Worm (Caenorhabditis elegans): ENCODE measurements around the gene scl-6.

scl-6 gene

ce11 chrIV:13027801-13028641 is 40.5 kb upstream of the scl-6 start:
- TF ChIP-seq nhr-11 (tag; optimal IDR thresholded peaks at IDR 0.05) = no peak
- no peak for TF ChIP-seq ztf-4 (tag; optimal IDR thresholded peaks at IDR 0.05)
- TF ChIP-seq elt-3 (tag; optimal IDR thresholded peaks at IDR 0.05) = no peak
- TF ChIP-seq nhr-23 (tag; optimal IDR thresholded peaks at IDR 0.05) = no peak
- TF ChIP-seq peb-1 (tag; optimal IDR thresholded peaks at IDR 0.05) = no peak
- no peak for TF ChIP-seq ZK546.5 (tag; optimal IDR thresholded peaks at IDR 0.05)
- no peak for TF ChIP-seq blmp-1 (tag; optimal IDR thresholded peaks at IDR 0.05; ENCODE audit: insufficient read depth)
- no peak for TF ChIP-seq nhr-25 (tag; optimal IDR thresholded peaks at IDR 0.05)
- no peak for TF ChIP-seq sma-9 (GFP tag; optimal IDR thresholded peaks at IDR 0.05)
- no peak for TF ChIP-seq sma-9 (tag; optimal IDR thresholded peaks at IDR 0.05)
- no peak for TF ChIP-seq elt-1 (tag; optimal IDR thresholded peaks at IDR 0.05)
- peak; percentile 17 for TF ChIP-seq Y55F3AM.14 (GFP tag; optimal IDR thresholded peaks at IDR 0.05)
- TF ChIP-seq nhr-21 (tag; optimal IDR thresholded peaks at IDR 0.05) = no peak
- no peak for TF ChIP-seq lin-11 (tag; optimal IDR thresholded peaks at IDR 0.05)
- no peak for TF ChIP-seq unc-39 (tag; optimal IDR thresholded peaks at IDR 0.05)
- TF ChIP-seq ceh-16 (tag; optimal IDR thresholded peaks at IDR 0.05) = no peak
- TF ChIP-seq egl-27 (tag; optimal IDR thresholded peaks at IDR 0.05) = no peak
- no peak for TF ChIP-seq R02D3.7 (tag; optimal IDR thresholded peaks at IDR 0.05)
- no peak for TF ChIP-seq nhr-237 (tag; optimal IDR thresholded peaks at IDR 0.05)
- no peak for TF ChIP-seq gmeb-1 (tag; optimal IDR thresholded peaks at IDR 0.05)
- TF ChIP-seq sem-4 (tag; optimal IDR thresholded peaks at IDR 0.05) = peak; percentile 48
- TF ChIP-seq ama-1 (optimal IDR thresholded peaks at IDR 0.05) = no peak
- no peak for TF ChIP-seq mdl-1 (tag; optimal IDR thresholded peaks at IDR 0.05)
- TF ChIP-seq crh-2 (tag; optimal IDR thresholded peaks at IDR 0.05) = peak; percentile 1
- no peak for TF ChIP-seq alr-1 (tag; optimal IDR thresholded peaks at IDR 0.05)
- peak; percentile 32 for TF ChIP-seq nhr-129 (tag; optimal IDR thresholded peaks at IDR 0.05)
- TF ChIP-seq unc-62 (GFP tag; optimal IDR thresholded peaks at IDR 0.05) = no peak
- TF ChIP-seq lin-13 (GFP tag; optimal IDR thresholded peaks at IDR 0.05) = no peak
- TF ChIP-seq dmd-4 (tag; optimal IDR thresholded peaks at IDR 0.05) = no peak
- TF ChIP-seq unc-55 (GFP tag; optimal IDR thresholded peaks at IDR 0.05) = no peak
- no peak for TF ChIP-seq aly-2 (tag; optimal IDR thresholded peaks at IDR 0.05)
- TF ChIP-seq C34F6.9 (tag; optimal IDR thresholded peaks at IDR 0.05) = no peak
- TF ChIP-seq ztf-11 (tag; optimal IDR thresholded peaks at IDR 0.05) = no peak
- no peak for TF ChIP-seq lsy-2 (tag; optimal IDR thresholded peaks at IDR 0.05)

DNA sequence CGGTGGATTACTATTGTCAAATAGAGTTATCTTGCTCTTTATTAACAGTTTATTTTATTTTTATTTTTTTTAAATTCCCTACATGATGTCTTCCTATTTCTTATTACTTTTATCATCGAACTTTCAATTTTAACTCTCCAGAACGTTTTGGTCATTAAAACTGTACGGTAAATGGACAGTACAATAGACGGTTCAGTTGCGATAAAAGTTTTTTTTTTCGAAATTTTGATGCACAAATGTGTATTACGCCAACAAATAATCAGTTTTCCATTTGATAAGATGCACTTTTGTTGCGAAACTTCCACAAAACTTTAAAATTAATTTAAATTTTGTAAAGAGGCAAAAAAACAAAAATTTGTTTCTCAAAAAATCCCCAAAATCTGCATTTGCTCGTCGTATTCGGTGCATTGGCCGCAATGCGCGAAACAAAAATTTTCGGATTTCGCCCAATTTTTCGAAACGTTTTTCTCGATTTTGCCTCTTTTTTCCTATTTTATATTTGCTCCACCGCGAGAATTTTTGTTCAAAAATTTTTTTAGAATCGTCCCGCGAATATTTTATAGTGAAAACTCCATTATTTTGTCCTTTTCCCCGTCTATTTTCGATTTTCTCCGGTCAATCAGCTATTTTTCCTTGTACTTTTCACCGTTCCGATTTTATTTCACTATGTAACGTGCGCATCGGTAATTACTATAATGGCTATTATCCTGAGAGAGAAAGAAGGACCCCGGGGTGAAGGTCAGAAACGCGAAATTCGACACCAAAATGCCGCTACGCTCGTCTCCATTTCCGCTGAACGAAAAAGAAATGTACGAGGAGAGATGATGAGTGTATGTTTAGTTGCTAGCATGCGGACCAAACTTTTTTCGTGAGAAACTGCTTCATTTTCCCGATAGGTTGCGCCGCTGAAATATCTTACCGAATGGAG is 39.5 kb upstream of the scl-6 start:
- TF ChIP-seq Y55F3AM.14 (GFP tag; optimal IDR thresholded peaks at IDR 0.05) (no peak), C34F6.9 (tag; optimal IDR thresholded peaks at IDR 0.05) (peak; percentile 4), gmeb-1 (tag; optimal IDR thresholded peaks at IDR 0.05) (no peak), fos-1 (tag; optimal IDR thresholded peaks at IDR 0.05) (peak; percentile 16)

- TF ChIP-seq lin-13 (GFP tag; optimal IDR thresholded peaks at IDR 0.05) = no peak
- TF ChIP-seq crh-2 (tag; optimal IDR thresholded peaks at IDR 0.05) = no peak
- TF ChIP-seq alr-1 (tag; optimal IDR thresholded peaks at IDR 0.05) = no peak
- TF ChIP-seq ztf-1 (GFP tag; conservative IDR thresholded peaks at IDR 0.05) = no peak
- peak; percentile 21 for TF ChIP-seq F13H6.1 (tag; optimal IDR thresholded peaks at IDR 0.05)
- TF ChIP-seq zag-1 (tag; optimal IDR thresholded peaks at IDR 0.05) = peak; percentile 51
- no peak for TF ChIP-seq nhr-23 (tag; optimal IDR thresholded peaks at IDR 0.05)
- no peak for TF ChIP-seq ztf-4 (tag; optimal IDR thresholded peaks at IDR 0.05)
- no peak for TF ChIP-seq gmeb-1 (tag; optimal IDR thresholded peaks at IDR 0.05)
- no peak for TF ChIP-seq peb-1 (tag; optimal IDR thresholded peaks at IDR 0.05)
- TF ChIP-seq unc-39 (tag; optimal IDR thresholded peaks at IDR 0.05) = no peak
- no peak for TF ChIP-seq ceh-82 (tag; optimal IDR thresholded peaks at IDR 0.05)
- TF ChIP-seq unc-55 (GFP tag; optimal IDR thresholded peaks at IDR 0.05) = peak; percentile 22
- TF ChIP-seq ZK546.5 (tag; optimal IDR thresholded peaks at IDR 0.05) = no peak
- peak; percentile 21 for TF ChIP-seq sma-9 (GFP tag; optimal IDR thresholded peaks at IDR 0.05)
- no peak for TF ChIP-seq sma-9 (tag; optimal IDR thresholded peaks at IDR 0.05)
- peak; percentile 83 for TF ChIP-seq nhr-129 (tag; optimal IDR thresholded peaks at IDR 0.05)
- TF ChIP-seq ztf-11 (tag; optimal IDR thresholded peaks at IDR 0.05) = no peak
- no peak for TF ChIP-seq lin-11 (tag; optimal IDR thresholded peaks at IDR 0.05)
- TF ChIP-seq nhr-21 (tag; optimal IDR thresholded peaks at IDR 0.05) = no peak
- no peak for TF ChIP-seq elt-1 (tag; optimal IDR thresholded peaks at IDR 0.05)
- TF ChIP-seq aly-2 (tag; optimal IDR thresholded peaks at IDR 0.05) = no peak
- no peak for TF ChIP-seq unc-62 (GFP tag; optimal IDR thresholded peaks at IDR 0.05)
- TF ChIP-seq R02D3.7 (tag; optimal IDR thresholded peaks at IDR 0.05) = no peak
- TF ChIP-seq nhr-11 (tag; optimal IDR thresholded peaks at IDR 0.05) = no peak
- no peak for TF ChIP-seq lsy-2 (tag; optimal IDR thresholded peaks at IDR 0.05)
- TF ChIP-seq nhr-237 (tag; optimal IDR thresholded peaks at IDR 0.05) = no peak
- TF ChIP-seq egl-27 (tag; optimal IDR thresholded peaks at IDR 0.05) = no peak
- TF ChIP-seq mbf-1 (tag; optimal IDR thresholded peaks at IDR 0.05) = no peak
- no peak for TF ChIP-seq dmd-4 (tag; optimal IDR thresholded peaks at IDR 0.05)
- no peak for TF ChIP-seq skn-1 (tag; optimal IDR thresholded peaks at IDR 0.05)
- no peak for TF ChIP-seq Y55F3AM.14 (GFP tag; optimal IDR thresholded peaks at IDR 0.05)
- no peak for TF ChIP-seq elt-3 (tag; optimal IDR thresholded peaks at IDR 0.05)
- TF ChIP-seq mdl-1 (tag; optimal IDR thresholded peaks at IDR 0.05) = no peak
These were observed 38.7 kb upstream of the scl-6 start for ce11 chrIV:13029674-13030466.
